Worm (Caenorhabditis elegans) whole organism, late embryonic: ENCODE results near the gene str-140.

ENCODE experiments used
- C08G9.2 ChIP-seq: sonication (generic microtip); optimal IDR thresholded peaks from 2 replicates; lab custom pipeline; 2016; ENCODE audit warnings: mild to moderate bottlenecking, missing genetic modification characterization, moderate library complexity, missing compliant biosample characterization
- C38D4.7 ChIP-seq: fragments of 200-800 bp; sonication (Bioruptor generic); optimal IDR thresholded peaks from 2 replicates; lab custom pipeline; 2018; ENCODE audit warnings: mild to moderate bottlenecking, missing genetic modification characterization, moderate library complexity, missing compliant biosample characterization
- K09A11.1 ChIP-seq: sonication (generic microtip); optimal IDR thresholded peaks from 2 replicates; lab custom pipeline; 2017; ENCODE audit warnings: antibody characterized with exemption, mild to moderate bottlenecking, missing genetic modification characterization, missing compliant biosample characterization; ENCODE audit not compliant: insufficient read depth
- Y22D7AL.16 ChIP-seq: sonication (generic microtip); optimal IDR thresholded peaks from 2 replicates; lab custom pipeline; 2016; ENCODE audit warnings: missing genetic modification characterization, missing compliant biosample characterization
- ahr-1 ChIP-seq: sonication (generic microtip); optimal IDR thresholded peaks from 2 replicates; lab custom pipeline; 2016; ENCODE audit warnings: missing genetic modification characterization, missing compliant biosample characterization
- ceh-18 ChIP-seq: sonication (generic microtip); optimal IDR thresholded peaks from 2 replicates; lab custom pipeline; 2016; ENCODE audit warnings: missing genetic modification characterization, missing compliant biosample characterization
- ceh-2 ChIP-seq: sonication (generic microtip); optimal IDR thresholded peaks from 2 replicates; lab custom pipeline; 2016; ENCODE audit warnings: missing genotype, missing genetic modification characterization, missing compliant biosample characterization
- ceh-24 ChIP-seq: sonication (generic microtip); optimal IDR thresholded peaks from 2 replicates; lab custom pipeline; 2016; ENCODE audit warnings: mild to moderate bottlenecking, missing genetic modification characterization, missing compliant biosample characterization
- ceh-30 ChIP-seq: fragments of 150-350 bp; optimal IDR thresholded peaks from 2 replicates; lab custom pipeline; 2014; ENCODE audit warnings: missing biosample characterization, missing genetic modification characterization
- ceh-31 ChIP-seq: sonication (generic microtip); optimal IDR thresholded peaks from 2 replicates; lab custom pipeline; 2016; ENCODE audit warnings: missing genetic modification characterization, missing compliant biosample characterization
- ceh-34 ChIP-seq: sonication (generic microtip); optimal IDR thresholded peaks from 2 replicates; lab custom pipeline; 2016; ENCODE audit warnings: mild to moderate bottlenecking, missing genetic modification characterization, missing compliant biosample characterization
- ceh-48 ChIP-seq: sonication (generic microtip); optimal IDR thresholded peaks from 2 replicates; lab custom pipeline; 2016; ENCODE audit warnings: missing genetic modification characterization, inconsistent platforms, missing compliant biosample characterization
- ceh-6 ChIP-seq: fragments of 200-800 bp; sonication (Bioruptor generic); optimal IDR thresholded peaks from 2 replicates; lab custom pipeline; 2018; ENCODE audit warnings: mild to moderate bottlenecking, missing genetic modification characterization, missing compliant biosample characterization
- dmd-4 ChIP-seq: sonication (generic microtip); optimal IDR thresholded peaks from 2 replicates; lab custom pipeline; 2016; ENCODE audit warnings: borderline replicate concordance, missing genetic modification characterization, missing compliant biosample characterization
- fax-1 ChIP-seq: sonication (generic microtip); optimal IDR thresholded peaks from 2 replicates; lab custom pipeline; 2016; ENCODE audit warnings: missing genotype, missing genetic modification characterization, missing compliant biosample characterization
- fkh-6 ChIP-seq: sonication (generic microtip); optimal IDR thresholded peaks from 2 replicates; lab custom pipeline; 2016; ENCODE audit warnings: missing genetic modification characterization, missing compliant biosample characterization
- gmeb-2 ChIP-seq: sonication (generic microtip); optimal IDR thresholded peaks from 2 replicates; lab custom pipeline; 2016; ENCODE audit warnings: missing genetic modification characterization, inconsistent platforms, missing compliant biosample characterization
- hlh-13 ChIP-seq: fragments of 200-800 bp; sonication (Bioruptor generic); optimal IDR thresholded peaks from 2 replicates; lab custom pipeline; 2018; ENCODE audit warnings: mild to moderate bottlenecking, missing genetic modification characterization, missing compliant biosample characterization
- hlh-30 ChIP-seq: sonication (generic microtip); optimal IDR thresholded peaks from 2 replicates; lab custom pipeline; 2017; ENCODE audit warnings: antibody characterized with exemption, missing genetic modification characterization, missing compliant biosample characterization; ENCODE audit not compliant: insufficient read depth
- hlh-6 ChIP-seq: sonication (generic microtip); optimal IDR thresholded peaks from 2 replicates; lab custom pipeline; 2016; ENCODE audit warnings: missing genotype, missing genetic modification characterization, missing compliant biosample characterization
- hlh-8 ChIP-seq: sonication (generic microtip); optimal IDR thresholded peaks from 2 replicates; lab custom pipeline; 2016; ENCODE audit warnings: missing genotype, missing genetic modification characterization, missing compliant biosample characterization
- mec-3 ChIP-seq: sonication (generic microtip); optimal IDR thresholded peaks from 2 replicates; lab custom pipeline; 2016; ENCODE audit warnings: borderline replicate concordance, missing genetic modification characterization, missing compliant biosample characterization
- nfya-1 ChIP-seq: sonication (generic microtip); optimal IDR thresholded peaks from 2 replicates; lab custom pipeline; 2017; ENCODE audit warnings: missing genetic modification characterization, mild to moderate bottlenecking, missing compliant biosample characterization, antibody characterized with exemption, moderate library complexity
- npax-4 ChIP-seq: sonication (generic microtip); optimal IDR thresholded peaks from 2 replicates; lab custom pipeline; 2016; ENCODE audit warnings: missing genetic modification characterization, missing compliant biosample characterization
- odd-2 ChIP-seq: sonication (generic microtip); optimal IDR thresholded peaks from 2 replicates; lab custom pipeline; 2017; ENCODE audit warnings: antibody characterized with exemption, mild to moderate bottlenecking, missing genetic modification characterization, missing compliant biosample characterization
- pag-3 ChIP-seq: sonication (generic microtip); optimal IDR thresholded peaks from 2 replicates; lab custom pipeline; 2016; ENCODE audit warnings: missing compliant biosample characterization, missing genetic modification characterization, borderline replicate concordance
- pax-1 ChIP-seq: fragments of 150-350 bp; optimal IDR thresholded peaks from 2 replicates; lab custom pipeline; 2014; ENCODE audit warnings: missing biosample characterization, missing genetic modification characterization
- pqm-1 ChIP-seq: sonication (generic microtip); optimal IDR thresholded peaks from 2 replicates; lab custom pipeline; 2016; ENCODE audit warnings: missing genetic modification characterization, missing compliant biosample characterization
- rnt-1 ChIP-seq: sonication (generic microtip); optimal IDR thresholded peaks from 2 replicates; lab custom pipeline; 2016; ENCODE audit warnings: missing genetic modification characterization, missing compliant biosample characterization
- sdc-2 ChIP-seq: sonication (generic microtip); optimal IDR thresholded peaks from 2 replicates; lab custom pipeline; 2016; ENCODE audit warnings: missing genotype, missing genetic modification characterization, missing compliant biosample characterization
- sox-2 ChIP-seq: fragments of 200-800 bp; sonication (Bioruptor generic); IDR thresholded peaks from 2 replicates; pipeline ENCODE4 v1.3.6; 2022; ENCODE audit warnings: missing genetic modification reagents, missing genetic modification characterization, missing compliant biosample characterization
- syd-9 ChIP-seq: sonication (generic microtip); optimal IDR thresholded peaks from 2 replicates; lab custom pipeline; 2016; ENCODE audit warnings: mild to moderate bottlenecking, missing genetic modification characterization, moderate library complexity, missing compliant biosample characterization
- unc-3 ChIP-seq, 2 experiments: fragments of 200-800 bp in 1 of 2; sonication (Bioruptor generic) in 1 of 2; sonication (generic microtip) in 1 of 2; conservative IDR thresholded peaks in 1 of 2; optimal IDR thresholded peaks in 1 of 2; 2 replicates each; pipeline versions ENCODE4 v1.3.6 to Lab custom; 2016 to 2022; ENCODE audit warnings: missing compliant biosample characterization in 2 of 2, missing genetic modification characterization in 2 of 2, missing genetic modification reagents in 1 of 2
- zip-5 ChIP-seq: sonication (generic microtip); optimal IDR thresholded peaks from 2 replicates; lab custom pipeline; 2016; ENCODE audit warnings: missing genetic modification characterization, missing compliant biosample characterization

str-140 gene

DNA sequence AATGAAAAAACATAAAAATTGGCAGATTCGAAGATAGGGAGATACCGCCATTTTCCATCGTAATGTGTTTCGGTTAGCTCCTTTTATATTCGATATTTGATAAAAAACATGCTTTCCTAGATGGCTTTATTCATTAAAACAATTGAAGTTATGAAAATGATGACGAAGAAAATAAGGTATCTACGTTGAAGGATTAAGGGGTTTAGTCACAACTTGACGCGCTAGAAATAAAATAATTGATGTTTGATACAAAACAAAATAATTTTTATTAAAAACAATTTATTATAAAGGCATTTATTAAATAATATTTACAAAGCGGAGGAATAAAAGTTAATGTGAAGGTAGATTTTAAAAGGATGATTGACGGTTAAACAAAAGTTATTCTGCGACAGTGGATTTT lies 22.9 kb upstream of the str-140 start, which contains the start of gene str-130:
Gene str-130, minus strand, starts transcription at position 101 of the 400 bp plus-strand sequence.
- TF ChIP-seq sox-2 (GFP tag; lab: Robert Waterston, UW): no peak
- TF ChIP-seq ceh-34 (tag; lab: Kevin White, UChicago): no peak
- no peak for TF ChIP-seq syd-9 (tag; lab: Kevin White, UChicago)
- no peak for TF ChIP-seq K09A11.1 (tag; lab: Kevin White, UChicago)
- TF ChIP-seq ceh-24: no peak
- TF ChIP-seq odd-2 (tag; lab: Kevin White, UChicago): no peak
- no peak for TF ChIP-seq hlh-6 (tag; lab: Kevin White, UChicago)
- TF ChIP-seq hlh-8 (tag; lab: Kevin White, UChicago): no peak
- no peak for TF ChIP-seq Y22D7AL.16 (tag; lab: Kevin White, UChicago)
- TF ChIP-seq pqm-1 (tag; lab: Kevin White, UChicago): no peak

DNA sequence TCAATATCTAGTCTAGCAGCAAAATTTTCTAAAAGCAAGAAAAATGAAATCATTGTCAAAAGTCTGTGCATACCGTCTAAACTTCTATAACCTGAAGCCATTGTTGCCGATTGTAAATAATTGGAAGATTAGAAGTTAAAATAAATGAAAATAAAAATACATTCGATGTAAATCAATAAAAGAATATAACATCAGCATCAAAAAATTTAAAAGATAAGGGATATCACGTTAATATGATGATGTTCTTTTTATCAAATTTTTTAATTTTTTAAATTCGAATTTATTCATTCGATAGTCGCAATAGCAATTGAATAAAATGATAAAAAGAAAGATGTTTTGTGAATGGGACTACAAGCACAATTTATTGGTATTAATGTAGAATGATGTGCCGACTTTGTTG lies 17.4 kb upstream of the str-140 start, which contains the start of gene C09H5.7:
Gene C09H5.7, minus strand, starts transcription at position 101 of the 400 bp plus-strand sequence.
- TF ChIP-seq K09A11.1 (tag; lab: Kevin White, UChicago) (no peak), hlh-30 (no peak), rnt-1 (tag; lab: Kevin White, UChicago) (no peak), hlh-8 (tag; lab: Kevin White, UChicago) (no peak), fax-1 (tag; lab: Kevin White, UChicago) (no peak), pag-3 (no peak), ceh-31 (tag; lab: Kevin White, UChicago) (no peak), ceh-18 (no peak), zip-5 (no peak), npax-4 (tag; lab: Kevin White, UChicago) (no peak), unc-3 (GFP tag; conservative IDR thresholded peaks at IDR 0.05; lab: Robert Waterston, UW) (no peak), unc-3 (tag; optimal IDR thresholded peaks at IDR 0.05; lab: Kevin White, UChicago) (no peak), mec-3 (no peak), C38D4.7 (GFP tag; lab: Kevin White, UChicago) (no peak), sdc-2 (tag; lab: Kevin White, UChicago) (no peak), pqm-1 (tag; lab: Kevin White, UChicago) (no peak), dmd-4 (tag; lab: Kevin White, UChicago) (no peak), syd-9 (tag; lab: Kevin White, UChicago) (no peak)

DNA sequence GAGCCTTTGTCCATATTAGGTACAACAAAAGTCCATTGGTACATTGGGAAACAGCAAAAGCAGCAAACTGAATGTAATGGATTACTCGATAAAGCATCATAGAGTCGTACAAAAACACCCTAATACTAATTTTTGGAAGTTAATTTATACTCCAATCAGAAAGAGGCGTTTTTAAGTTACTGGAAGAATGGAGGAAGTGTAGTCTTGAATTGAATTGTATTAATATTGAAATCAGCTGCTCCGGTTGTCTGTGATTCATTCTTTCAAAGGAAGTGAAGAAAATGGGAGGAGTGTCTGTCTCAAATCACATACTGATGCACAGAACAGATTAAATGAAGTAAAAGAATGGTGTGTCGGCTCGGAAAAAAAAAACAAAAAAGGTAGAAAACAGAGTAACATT lies 13.9 kb upstream of the str-140 start, which contains the start of gene str-131:
Gene str-131, minus strand, starts transcription at position 101 of the 400 bp plus-strand sequence.
- no peak for TF ChIP-seq dmd-4 (tag; lab: Kevin White, UChicago)
- TF ChIP-seq Y22D7AL.16 (tag; lab: Kevin White, UChicago): no peak
- TF ChIP-seq sdc-2 (tag; lab: Kevin White, UChicago): no peak
- TF ChIP-seq gmeb-2: no peak
- no peak for TF ChIP-seq pax-1
- TF ChIP-seq unc-3 (GFP tag; conservative IDR thresholded peaks at IDR 0.05; lab: Robert Waterston, UW): no peak
- no peak for TF ChIP-seq unc-3 (tag; optimal IDR thresholded peaks at IDR 0.05; lab: Kevin White, UChicago)
- TF ChIP-seq hlh-13 (GFP tag; lab: Kevin White, UChicago): no peak
- TF ChIP-seq fkh-6: no peak
- TF ChIP-seq odd-2 (tag; lab: Kevin White, UChicago): no peak
- TF ChIP-seq C38D4.7 (GFP tag; lab: Kevin White, UChicago): no peak
- no peak for TF ChIP-seq rnt-1 (tag; lab: Kevin White, UChicago)
- TF ChIP-seq C08G9.2 (tag; lab: Kevin White, UChicago): no peak
- TF ChIP-seq ceh-2: no peak
- TF ChIP-seq ceh-48 (tag; lab: Kevin White, UChicago): no peak
- no peak for TF ChIP-seq ahr-1 (tag; lab: Kevin White, UChicago)
- TF ChIP-seq ceh-24: no peak
- TF ChIP-seq fax-1 (tag; lab: Kevin White, UChicago): no peak
- TF ChIP-seq ceh-6 (GFP tag; lab: Kevin White, UChicago): no peak

DNA sequence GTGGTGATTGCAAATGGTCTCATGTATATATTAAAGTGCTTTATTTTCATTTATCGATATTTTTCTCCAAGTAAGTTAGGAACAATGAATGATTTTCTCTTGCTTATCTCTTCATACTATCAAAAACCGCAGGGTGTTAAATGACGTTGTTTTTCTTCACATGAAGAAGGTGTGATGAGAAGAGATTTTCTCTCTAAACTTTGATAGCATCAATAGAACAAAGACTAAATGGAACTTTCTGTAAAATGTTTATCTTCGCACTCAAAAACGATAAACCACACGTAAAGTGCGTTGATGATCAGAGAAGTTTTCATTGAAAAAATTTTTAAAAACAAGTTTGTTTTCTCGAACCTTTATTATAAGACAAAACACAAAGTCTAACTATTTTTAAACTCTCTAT lies 12.1 kb upstream of the str-140 start:
- no peak for TF ChIP-seq ceh-6 (GFP tag; lab: Kevin White, UChicago)
- no peak for TF ChIP-seq ceh-24
- no peak for TF ChIP-seq fax-1 (tag; lab: Kevin White, UChicago)
- no peak for TF ChIP-seq hlh-30
- TF ChIP-seq ceh-30 (tag; lab: Kevin White, UChicago): no peak
- TF ChIP-seq nfya-1 (tag; lab: Kevin White, UChicago): no peak
